Fruit fly (Drosophila melanogaster): ENCODE data around the gene Rcd4.

Rcd4 gene

dm6 chr2L:8365701-8366643 is 16.7 kb upstream of the Rcd4 start, which contains the start of gene Pp2A-29B (continued):
- TF ChIP-seq Fer1 (GFP tag; optimal IDR thresholded peaks at IDR 0.05) (no peak), tin (GFP tag; optimal IDR thresholded peaks at IDR 0.05) (peak; percentile 0), CG13296 (GFP tag; optimal IDR thresholded peaks at IDR 0.05) (no peak), Asciz (GFP tag; optimal IDR thresholded peaks at IDR 0.05) (no peak), CG16863 (GFP tag; optimal IDR thresholded peaks at IDR 0.05) (no peak), sug (tag; optimal IDR thresholded peaks at IDR 0.05) (peak; percentile 59), CG7372 (GFP tag; IDR thresholded peaks at IDR 0.05) (no peak), hkb (optimal IDR thresholded peaks at IDR 0.05) (no peak), hkb (GFP tag; IDR thresholded peaks at IDR 0.05) (no peak), CG31441 (GFP tag; IDR thresholded peaks at IDR 0.05) (peak; percentile 73; the same call in 1 of the 2 replicates), CG17568 (GFP tag; optimal IDR thresholded peaks at IDR 0.05) (peak; percentile 7), CG15601 (tag; optimal IDR thresholded peaks at IDR 0.05) (peak; percentile 56), Bdp1 (GFP tag; optimal IDR thresholded peaks at IDR 0.05) (no peak), nom (GFP tag; optimal IDR thresholded peaks at IDR 0.05) (no peak), z (GFP tag; IDR thresholded peaks at IDR 0.05) (no peak), NfI (GFP tag; optimal IDR thresholded peaks at IDR 0.05) (peak; percentile 15), CG15696 (tag; optimal IDR thresholded peaks at IDR 0.05) (peak; percentile 35), vfl (GFP tag; optimal IDR thresholded peaks at IDR 0.05) (peak; percentile 32), CG7357 (GFP tag; IDR thresholded peaks at IDR 0.05) (no peak), caup (GFP tag; optimal IDR thresholded peaks at IDR 0.05; ENCODE audit: severe bottlenecking) (no peak), H15 (GFP tag; IDR thresholded peaks at IDR 0.05) (no peak), grn (GFP tag; optimal IDR thresholded peaks at IDR 0.05) (no peak), vnd (GFP tag; IDR thresholded peaks at IDR 0.05; ENCODE audit: partially characterized antibody) (peak; percentile 100), MBD-R2 (GFP tag; IDR thresholded peaks at IDR 0.05) (0 out of 2 replicates have a peak, but pooled peaks have one; percentile 7), mirr (GFP tag; optimal IDR thresholded peaks at IDR 0.05) (no peak), CG11398 (GFP tag; optimal IDR thresholded peaks at IDR 0.05) (no peak), pum (GFP tag; optimal IDR thresholded peaks at IDR 0.05) (no peak), CG18599 (GFP tag; optimal IDR thresholded peaks at IDR 0.05) (no peak), pita (GFP tag; optimal IDR thresholded peaks at IDR 0.05) (no peak), CG11093 (GFP tag; IDR thresholded peaks at IDR 0.05) (no peak), Hr51 (GFP tag; optimal IDR thresholded peaks at IDR 0.05) (no peak), CG4820 (GFP tag; optimal IDR thresholded peaks at IDR 0.05) (no peak), ftz-f1 (GFP tag; optimal IDR thresholded peaks at IDR 0.05) (no peak), croc (GFP tag; conservative IDR thresholded peaks at IDR 0.05) (no peak), sc (optimal IDR thresholded peaks at IDR 0.05) (no peak), sc (GFP tag; optimal IDR thresholded peaks at IDR 0.05) (no peak), crp (GFP tag; optimal IDR thresholded peaks at IDR 0.05) (no peak), CG10654 (GFP tag; optimal IDR thresholded peaks at IDR 0.05) (no peak), tio (GFP tag; optimal IDR thresholded peaks at IDR 0.05) (peak; percentile 12), Hmr (GFP tag; optimal IDR thresholded peaks at IDR 0.05) (peak; percentile 4), Jarid2 (GFP tag; optimal IDR thresholded peaks at IDR 0.05) (no peak), CG18262 (tag; optimal IDR thresholded peaks at IDR 0.05) (peak; percentile 45), CG8359 (GFP tag; optimal IDR thresholded peaks at IDR 0.05; ENCODE audit: borderline replicate concordance) (no peak)

Measured in whole organism, embryonic.